Worm (Caenorhabditis elegans): Measurements from ENCODE around the gene ndab-2.

ndab-2 gene

DNA sequence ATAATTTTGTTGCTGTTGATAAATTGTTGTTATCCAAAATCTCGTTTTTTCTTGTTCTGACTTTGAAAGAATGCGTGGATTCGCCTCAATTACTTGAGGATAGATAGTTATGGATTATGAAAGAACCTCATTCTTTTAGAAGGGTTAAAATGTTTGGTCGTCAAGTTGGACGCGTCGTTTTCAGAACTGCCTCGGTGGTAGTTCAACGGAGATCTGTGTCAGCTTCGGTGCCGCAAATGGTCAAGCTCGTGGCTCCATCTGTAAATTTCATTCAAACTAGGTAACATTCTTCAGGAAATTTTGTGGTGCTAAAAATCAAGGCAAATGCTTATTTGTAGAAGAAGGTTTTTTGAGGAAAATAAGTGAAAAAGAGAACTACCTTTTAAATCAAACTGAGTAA lies at the start of gene ndab-2:
Gene ndab-2 (plus strand): TSS at position 140 of the 400 bp plus-strand sequence.
- no peak for TF ChIP-seq flt-1 (GFP tag; IDR thresholded peaks at IDR 0.05)
- TF ChIP-seq ceh-13 (GFP tag; optimal IDR thresholded peaks at IDR 0.05), result no peak
- TF ChIP-seq pes-1 (GFP tag; IDR thresholded peaks at IDR 0.05), result no peak

DNA sequence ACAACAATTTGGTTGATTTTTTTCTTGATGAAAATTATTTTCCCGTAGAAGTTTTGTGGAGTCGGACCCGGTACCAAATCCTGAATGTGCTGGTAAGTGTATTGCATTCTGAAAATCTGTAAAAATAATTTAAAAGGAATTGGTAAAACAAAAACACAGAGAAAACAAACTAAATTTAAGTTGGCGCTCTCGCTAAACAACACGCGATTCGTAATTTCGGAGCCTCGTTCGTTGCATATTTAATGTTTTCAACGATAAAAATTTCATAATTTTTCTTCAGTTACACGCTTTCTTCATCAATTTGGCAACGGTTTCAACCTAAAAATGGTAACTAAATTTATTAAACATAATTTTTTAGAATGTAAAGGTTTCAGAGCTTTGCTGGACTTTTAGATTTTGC lies 47.0 kb upstream of the ndab-2 start, which contains the start of the genes pot-1 and ggtb-1:
Gene pot-1 (minus strand): TSS at position 120 of the 400 bp plus-strand sequence.
Gene ggtb-1 (plus strand): TSS at position 208 of the 400 bp plus-strand sequence.
- no peak for TF ChIP-seq tra-4 (tag; optimal IDR thresholded peaks at IDR 0.05)
- TF ChIP-seq scrt-1 (GFP tag; IDR thresholded peaks at IDR 0.05), result no peak
- no peak for TF ChIP-seq ceh-13 (GFP tag; optimal IDR thresholded peaks at IDR 0.05)
- TF ChIP-seq ets-7 (tag; optimal IDR thresholded peaks at IDR 0.05), result no peak
- TF ChIP-seq tbx-11 (GFP tag; IDR thresholded peaks at IDR 0.05), result no peak
- TF ChIP-seq hmg-4 (GFP tag; optimal IDR thresholded peaks at IDR 0.05), result no peak
- TF ChIP-seq sea-1 (GFP tag; conservative IDR thresholded peaks at IDR 0.05), result no peak
- TF ChIP-seq pes-1 (GFP tag; IDR thresholded peaks at IDR 0.05), result no peak
- no peak for TF ChIP-seq aly-1 (tag; optimal IDR thresholded peaks at IDR 0.05)
- no peak for TF ChIP-seq tbx-37 (GFP tag; conservative IDR thresholded peaks at IDR 0.05)

DNA sequence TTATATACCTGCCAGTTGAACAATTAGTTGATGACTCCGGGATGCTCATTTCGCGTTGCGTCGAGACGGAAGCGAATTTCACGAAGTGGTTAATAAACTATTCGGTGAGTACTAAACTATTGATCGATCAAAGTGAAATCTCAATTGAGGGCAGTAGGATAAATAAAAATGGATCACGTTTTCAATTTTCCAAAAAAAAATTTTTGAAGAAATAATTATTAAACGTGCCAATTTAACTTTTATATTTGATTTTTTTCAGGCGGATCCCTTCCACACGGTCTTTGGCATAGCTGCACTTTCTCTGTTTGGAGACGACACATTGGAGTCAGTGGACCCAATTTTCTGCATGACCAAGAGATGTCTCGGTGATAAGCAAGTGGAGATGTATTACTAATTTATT lies 44.5 kb upstream of the ndab-2 start, which contains the start of gene B0280.17:
Gene B0280.17 (minus strand): TSS at position 101 of the 400 bp plus-strand sequence.
- no peak for TF ChIP-seq hmg-4 (GFP tag; optimal IDR thresholded peaks at IDR 0.05)
- TF ChIP-seq tra-4 (tag; optimal IDR thresholded peaks at IDR 0.05), result no peak
- TF ChIP-seq hmbx-1 (tag; optimal IDR thresholded peaks at IDR 0.05), result no peak
- TF ChIP-seq ceh-13 (GFP tag; optimal IDR thresholded peaks at IDR 0.05), result no peak
- no peak for TF ChIP-seq scrt-1 (GFP tag; IDR thresholded peaks at IDR 0.05)
- TF ChIP-seq B0310.2 (tag; optimal IDR thresholded peaks at IDR 0.05), result no peak
- no peak for TF ChIP-seq sea-1 (GFP tag; conservative IDR thresholded peaks at IDR 0.05)
- TF ChIP-seq flt-1 (GFP tag; IDR thresholded peaks at IDR 0.05), result no peak
- TF ChIP-seq aly-1 (tag; optimal IDR thresholded peaks at IDR 0.05), result no peak
- no peak for TF ChIP-seq ama-1 (optimal IDR thresholded peaks at IDR 0.05)
- TF ChIP-seq tbx-37 (GFP tag; conservative IDR thresholded peaks at IDR 0.05), result no peak
- TF ChIP-seq tbx-11 (GFP tag; IDR thresholded peaks at IDR 0.05), result no peak
- no peak for TF ChIP-seq ceh-36 (tag; optimal IDR thresholded peaks at IDR 0.05)

DNA sequence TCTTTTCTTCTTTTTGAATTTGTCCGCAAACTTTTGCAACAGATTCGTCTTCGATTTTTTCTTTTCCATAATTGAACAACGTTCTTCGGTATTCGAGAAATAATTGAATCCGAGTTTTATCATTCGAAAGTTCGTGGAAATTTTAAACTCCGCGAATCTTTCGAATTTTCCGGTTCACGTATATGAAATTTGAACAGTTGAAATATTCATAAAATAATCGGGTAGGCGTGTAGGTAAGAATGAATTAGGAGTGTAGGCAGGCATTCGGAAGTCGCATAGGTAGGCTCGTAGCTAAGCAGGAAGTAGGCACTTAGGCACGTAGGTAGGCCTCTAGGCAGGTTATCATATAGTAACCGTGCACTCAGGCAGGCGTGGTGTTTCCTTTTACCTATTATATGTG lies 42.4 kb upstream of the ndab-2 start, which contains the start of gene B0280.11:
Gene B0280.11 (minus strand): TSS at position 101 of the 400 bp plus-strand sequence.
- TF ChIP-seq B0310.2 (tag; optimal IDR thresholded peaks at IDR 0.05) (no peak), ceh-13 (GFP tag; optimal IDR thresholded peaks at IDR 0.05) (no peak), flt-1 (GFP tag; IDR thresholded peaks at IDR 0.05) (no peak), ceh-36 (tag; optimal IDR thresholded peaks at IDR 0.05) (no peak), ets-7 (tag; optimal IDR thresholded peaks at IDR 0.05) (no peak), tbx-37 (GFP tag; conservative IDR thresholded peaks at IDR 0.05) (no peak), hnd-1 (tag; optimal IDR thresholded peaks at IDR 0.05) (no peak)

DNA sequence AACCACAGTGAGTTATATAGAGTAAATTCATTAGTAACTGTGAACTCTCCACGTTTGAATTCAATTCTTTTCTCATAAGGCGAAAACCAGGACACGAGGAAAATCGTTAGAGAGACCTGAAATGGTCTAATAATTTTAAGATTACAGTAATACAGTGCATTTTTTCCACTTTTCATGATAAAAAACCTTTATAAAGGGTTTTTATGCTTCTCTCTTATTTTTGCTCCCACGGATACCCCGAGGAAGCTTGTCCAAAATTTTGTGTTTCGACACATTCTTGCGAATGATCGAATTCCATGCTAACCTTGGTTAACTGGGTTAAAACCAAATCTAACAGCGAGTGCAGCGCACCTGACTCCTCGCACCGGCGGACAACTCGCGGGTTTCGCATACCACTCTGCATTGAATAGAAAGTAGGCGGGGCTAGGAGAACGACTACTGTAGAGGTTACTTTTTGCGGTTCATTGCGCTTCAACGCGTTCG lies 40.3 kb upstream of the ndab-2 start:
- TF ChIP-seq hmbx-1 (tag; optimal IDR thresholded peaks at IDR 0.05) (no peak), ama-1 (optimal IDR thresholded peaks at IDR 0.05) (peak; percentile 76)

DNA sequence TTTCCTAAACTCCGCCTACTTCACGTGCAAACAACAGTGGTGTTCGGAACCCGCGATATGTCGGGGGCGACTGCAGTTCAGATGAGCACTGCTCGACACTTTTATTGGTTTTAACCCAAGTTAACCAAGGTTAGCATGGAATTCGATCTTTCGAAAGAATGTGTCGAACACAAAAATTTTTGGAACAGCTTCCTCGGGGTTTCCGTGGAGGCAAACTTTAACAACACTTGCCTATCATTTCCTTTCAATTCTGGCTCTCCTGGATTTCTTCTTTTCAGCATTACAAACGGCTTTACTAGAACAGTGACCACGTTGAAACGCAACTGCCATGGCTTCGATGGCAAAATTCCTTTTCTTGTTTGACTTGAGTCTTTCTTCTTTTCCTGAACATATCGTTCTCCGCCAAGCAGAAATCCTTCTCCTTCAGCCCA lies 39.3 kb upstream of the ndab-2 start:
- no peak for TF ChIP-seq ets-7 (tag; optimal IDR thresholded peaks at IDR 0.05)
- TF ChIP-seq B0310.2 (tag; optimal IDR thresholded peaks at IDR 0.05), result no peak
- TF ChIP-seq sea-1 (GFP tag; conservative IDR thresholded peaks at IDR 0.05), result no peak
- peak; percentile 94 for TF ChIP-seq ama-1 (optimal IDR thresholded peaks at IDR 0.05)
- no peak for TF ChIP-seq hnd-1 (tag; optimal IDR thresholded peaks at IDR 0.05)
- peak; percentile 8 for TF ChIP-seq hmg-4 (GFP tag; optimal IDR thresholded peaks at IDR 0.05)
- no peak for TF ChIP-seq tbx-11 (GFP tag; IDR thresholded peaks at IDR 0.05)

DNA sequence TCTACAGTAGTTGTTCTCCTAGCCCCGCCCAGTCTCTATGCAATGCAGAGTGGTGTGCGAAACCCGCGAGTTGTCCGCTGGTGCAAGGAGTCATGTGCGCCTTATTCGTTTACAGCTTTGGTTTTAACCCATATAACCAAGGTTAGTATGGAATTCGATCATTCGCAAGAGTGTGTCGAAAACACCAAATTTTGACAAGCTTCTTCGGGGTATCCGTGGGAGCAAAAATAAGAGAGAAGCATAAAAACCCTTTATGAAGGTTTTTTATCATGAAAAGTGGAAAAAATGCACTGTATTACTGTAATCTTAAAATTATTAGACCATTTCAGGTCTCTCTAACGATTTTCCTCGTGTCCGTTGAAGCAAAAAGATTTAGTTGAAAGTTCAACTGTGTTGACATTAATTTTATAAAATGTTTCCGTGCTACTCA lies 38.4 kb upstream of the ndab-2 start:
- TF ChIP-seq ceh-13 (GFP tag; optimal IDR thresholded peaks at IDR 0.05), result no peak
- TF ChIP-seq ama-1 (optimal IDR thresholded peaks at IDR 0.05), result peak; percentile 90
- TF ChIP-seq tra-4 (tag; optimal IDR thresholded peaks at IDR 0.05), result no peak
- peak; percentile 53; the same call in 1 of the 2 replicates for TF ChIP-seq pes-1 (GFP tag; IDR thresholded peaks at IDR 0.05)
- no peak for TF ChIP-seq ceh-36 (tag; optimal IDR thresholded peaks at IDR 0.05)
- no peak for TF ChIP-seq hmg-4 (GFP tag; optimal IDR thresholded peaks at IDR 0.05)
- no peak for TF ChIP-seq hmbx-1 (tag; optimal IDR thresholded peaks at IDR 0.05)
- TF ChIP-seq B0310.2 (tag; optimal IDR thresholded peaks at IDR 0.05), result no peak
- no peak for TF ChIP-seq flt-1 (GFP tag; IDR thresholded peaks at IDR 0.05)
- no peak for TF ChIP-seq tbx-11 (GFP tag; IDR thresholded peaks at IDR 0.05)
- TF ChIP-seq ets-7 (tag; optimal IDR thresholded peaks at IDR 0.05), result no peak
- TF ChIP-seq tbx-37 (GFP tag; conservative IDR thresholded peaks at IDR 0.05), result no peak

DNA sequence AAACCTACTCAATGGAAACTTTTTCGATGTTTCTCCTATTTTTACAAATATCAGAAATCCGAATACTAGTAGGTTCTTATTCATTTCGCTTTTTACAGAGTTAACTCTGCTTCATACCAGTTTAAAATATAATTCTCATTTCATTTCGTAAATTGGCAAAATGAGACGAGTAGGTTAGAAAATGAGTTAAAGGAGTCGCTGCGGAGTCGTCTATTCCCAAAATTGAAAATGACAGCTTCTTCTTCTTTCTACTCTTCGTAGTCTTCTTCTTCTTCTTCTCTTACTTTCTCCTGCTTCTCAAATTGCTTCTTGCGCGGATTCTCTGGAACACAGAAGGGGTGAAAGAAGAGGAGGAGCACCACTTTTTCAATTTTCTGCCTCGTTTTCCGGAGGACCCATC lies 35.8 kb upstream of the ndab-2 start, which contains the start of gene glr-2:
Gene glr-2 (minus strand): TSS at position 211 of the 400 bp plus-strand sequence.
- TF ChIP-seq aly-1 (tag; optimal IDR thresholded peaks at IDR 0.05) (no peak), pes-1 (GFP tag; IDR thresholded peaks at IDR 0.05) (no peak), ama-1 (optimal IDR thresholded peaks at IDR 0.05) (no peak), tbx-11 (GFP tag; IDR thresholded peaks at IDR 0.05) (no peak), F13C5.2 (tag; optimal IDR thresholded peaks at IDR 0.05) (no peak), hmg-4 (GFP tag; optimal IDR thresholded peaks at IDR 0.05) (no peak), ceh-13 (GFP tag; optimal IDR thresholded peaks at IDR 0.05) (no peak), hmbx-1 (tag; optimal IDR thresholded peaks at IDR 0.05) (no peak), B0310.2 (tag; optimal IDR thresholded peaks at IDR 0.05) (no peak), flt-1 (GFP tag; IDR thresholded peaks at IDR 0.05) (no peak), scrt-1 (GFP tag; IDR thresholded peaks at IDR 0.05) (no peak), sea-1 (GFP tag; conservative IDR thresholded peaks at IDR 0.05) (no peak), hnd-1 (tag; optimal IDR thresholded peaks at IDR 0.05) (no peak), ets-7 (tag; optimal IDR thresholded peaks at IDR 0.05) (no peak), tra-4 (tag; optimal IDR thresholded peaks at IDR 0.05) (no peak)

All from whole organism, early embryonic.